Worm (Caenorhabditis elegans) whole organism, mixed stage, embryonic: Measurements from ENCODE around the gene glt-5.

Experiments used
- M03D4.4 ChIP-seq: sonication (generic microtip); optimal IDR thresholded peaks from 2 replicates; lab custom pipeline; 2017; ENCODE audit warnings: mild to moderate bottlenecking, missing genetic modification characterization, missing compliant biosample characterization
- bed-3 ChIP-seq: fragments of 200-800 bp; sonication (Bioruptor generic); optimal IDR thresholded peaks from 3 replicates; lab custom pipeline; 2018; ENCODE audit warnings: mild to moderate bottlenecking, missing genetic modification characterization, moderate library complexity, missing compliant biosample characterization
- ceh-83 ChIP-seq: fragments of 200-800 bp; sonication (Bioruptor generic); optimal IDR thresholded peaks from 2 replicates; lab custom pipeline; 2018; ENCODE audit warnings: mild to moderate bottlenecking, missing genetic modification characterization, missing compliant biosample characterization
- cnd-1 ChIP-seq: fragments of 200-800 bp; sonication (Bioruptor generic); optimal IDR thresholded peaks from 2 replicates; lab custom pipeline; 2018; ENCODE audit warnings: mild to moderate bottlenecking, missing genetic modification characterization, missing compliant biosample characterization
- drap-1 ChIP-seq: fragments of 200-800 bp; sonication (Bioruptor generic); optimal IDR thresholded peaks from 3 replicates; lab custom pipeline; 2018; ENCODE audit warnings: mild to moderate bottlenecking, missing genetic modification characterization, missing compliant biosample characterization
- elt-3 ChIP-seq: fragments of 150-350 bp; optimal IDR thresholded peaks from 2 replicates; lab custom pipeline; 2014; ENCODE audit warnings: missing biosample characterization, missing genetic modification characterization
- flh-1 ChIP-seq: fragments of 200-800 bp; sonication (Bioruptor generic); optimal IDR thresholded peaks from 2 replicates; lab custom pipeline; 2018; ENCODE audit warnings: mild to moderate bottlenecking, missing genetic modification characterization, moderate library complexity, missing compliant biosample characterization
- ham-2 ChIP-seq: fragments of 200-800 bp; sonication (Bioruptor generic); optimal IDR thresholded peaks from 2 replicates; lab custom pipeline; 2018; ENCODE audit warnings: mild to moderate bottlenecking, missing genetic modification characterization, missing compliant biosample characterization
- hlh-1 ChIP-seq: fragments of 150-350 bp; optimal IDR thresholded peaks from 2 replicates; lab custom pipeline; 2014; ENCODE audit warnings: missing biosample characterization, missing genetic modification reagents, missing genetic modification characterization
- lin-13 ChIP-seq: fragments of 150-350 bp; optimal IDR thresholded peaks from 2 replicates; lab custom pipeline; 2014; ENCODE audit warnings: missing biosample characterization, missing genetic modification characterization
- lin-32 ChIP-seq: fragments of 200-800 bp; sonication (Bioruptor generic); optimal IDR thresholded peaks from 2 replicates; lab custom pipeline; 2018; ENCODE audit warnings: mild to moderate bottlenecking, missing genetic modification characterization, missing compliant biosample characterization
- lsy-2 ChIP-seq: fragments of 150-350 bp; optimal IDR thresholded peaks from 2 replicates; lab custom pipeline; 2014; ENCODE audit warnings: missing biosample characterization, missing genetic modification characterization
- mab-5 ChIP-seq: fragments of 150-350 bp; optimal IDR thresholded peaks from 2 replicates; lab custom pipeline; 2014; ENCODE audit warnings: missing biosample characterization, missing genetic modification characterization
- mep-1 ChIP-seq: fragments of 150-350 bp; optimal IDR thresholded peaks from 2 replicates; lab custom pipeline; 2017; ENCODE audit warnings: missing biosample characterization, missing genetic modification reagents, missing genetic modification characterization, inconsistent platforms
- mls-2 ChIP-seq: sonication (generic microtip); optimal IDR thresholded peaks from 2 replicates; lab custom pipeline; 2016; ENCODE audit warnings: mild to moderate bottlenecking, missing genetic modification characterization, moderate library complexity, missing compliant biosample characterization
- nhr-12 ChIP-seq: fragments of 150-350 bp; optimal IDR thresholded peaks from 2 replicates; lab custom pipeline; 2014; ENCODE audit warnings: missing biosample characterization, missing genetic modification characterization
- nhr-2 ChIP-seq: fragments of 150-350 bp; optimal IDR thresholded peaks from 2 replicates; lab custom pipeline; 2014; ENCODE audit warnings: missing biosample characterization, missing genetic modification characterization
- nhr-28 ChIP-seq: fragments of 150-350 bp; optimal IDR thresholded peaks from 2 replicates; lab custom pipeline; 2014; ENCODE audit warnings: missing biosample characterization, missing genetic modification characterization
- pha-4 ChIP-seq: fragments of 150-350 bp; optimal IDR thresholded peaks from 2 replicates; lab custom pipeline; 2018; ENCODE audit warnings: missing biosample characterization, missing genetic modification reagents, missing genetic modification characterization
- sem-2 ChIP-seq: fragments of 200-800 bp; sonication (Bioruptor generic); optimal IDR thresholded peaks from 2 replicates; lab custom pipeline; 2018; ENCODE audit warnings: mild to moderate bottlenecking, missing genetic modification characterization, missing compliant biosample characterization
- sptf-1 ChIP-seq: sonication (generic microtip); optimal IDR thresholded peaks from 2 replicates; lab custom pipeline; 2017; ENCODE audit warnings: mild to moderate bottlenecking, missing genetic modification characterization, moderate library complexity, missing compliant biosample characterization
- tbx-8 ChIP-seq: fragments of 200-800 bp; sonication (Bioruptor generic); optimal IDR thresholded peaks from 2 replicates; lab custom pipeline; 2018; ENCODE audit warnings: mild to moderate bottlenecking, missing genetic modification characterization, moderate library complexity, missing compliant biosample characterization
- unc-120 ChIP-seq: sonication (generic microtip); optimal IDR thresholded peaks from 2 replicates; lab custom pipeline; 2017; ENCODE audit warnings: missing genetic modification characterization, missing compliant biosample characterization; ENCODE audit not compliant: poor library complexity, severe bottlenecking
- unc-39 ChIP-seq: fragments of 150-350 bp; optimal IDR thresholded peaks from 2 replicates; lab custom pipeline; 2014; ENCODE audit warnings: missing biosample characterization, missing genetic modification characterization
- unc-62 ChIP-seq: fragments of 150-350 bp; optimal IDR thresholded peaks from 2 replicates; lab custom pipeline; 2014; ENCODE audit warnings: missing biosample characterization, missing genetic modification reagents, missing genetic modification characterization
- zip-8 ChIP-seq: fragments of 150-350 bp; optimal IDR thresholded peaks from 2 replicates; lab custom pipeline; 2014; ENCODE audit warnings: missing biosample characterization, missing genetic modification characterization
- ztf-11 ChIP-seq: fragments of 150-350 bp; optimal IDR thresholded peaks from 2 replicates; lab custom pipeline; 2014; ENCODE audit warnings: missing biosample characterization, missing genetic modification characterization

The glt-5 gene

ce11 chrII:9662160-9662559, 46.5 kb downstream of the glt-5 start:
- TF ChIP-seq hlh-1 (no peak), nhr-12 (tag; lab: Kevin White, UChicago) (no peak), M03D4.4 (tag; lab: Kevin White, UChicago) (no peak), nhr-2 (tag; lab: Kevin White, UChicago) (no peak), ztf-11 (tag; lab: Kevin White, UChicago) (no peak), cnd-1 (tag; lab: Kevin White, UChicago) (no peak), unc-62 (no peak), drap-1 (GFP tag; lab: Kevin White, UChicago) (no peak), sem-2 (GFP tag; lab: Kevin White, UChicago) (no peak), pha-4 (tag; lab: Kevin White, UChicago) (no peak), ceh-83 (GFP tag; lab: Kevin White, UChicago) (no peak), mep-1 (tag; lab: Kevin White, UChicago) (no peak)

- TF ChIP-seq lsy-2 (tag; lab: Kevin White, UChicago), result no peak
- no peak for TF ChIP-seq mep-1 (tag; lab: Kevin White, UChicago)
- no peak for TF ChIP-seq unc-62
- TF ChIP-seq M03D4.4 (tag; lab: Kevin White, UChicago), result no peak
- no peak for TF ChIP-seq mab-5 (tag; lab: Kevin White, UChicago)
- TF ChIP-seq elt-3 (tag; lab: Kevin White, UChicago), result no peak
- TF ChIP-seq mls-2 (tag; lab: Kevin White, UChicago), result no peak
- TF ChIP-seq zip-8, result no peak
- TF ChIP-seq bed-3 (GFP tag; lab: Kevin White, UChicago), result no peak
- no peak for TF ChIP-seq flh-1 (GFP tag; lab: Kevin White, UChicago)
- TF ChIP-seq nhr-28 (tag; lab: Kevin White, UChicago), result no peak
- no peak for TF ChIP-seq pha-4 (tag; lab: Kevin White, UChicago)
- no peak for TF ChIP-seq sptf-1 (tag; lab: Kevin White, UChicago)
Measured at ce11 chrII:9660379-9660778, 48.3 kb downstream of the glt-5 start, which contains the start of gene ZK1320.3. Gene ZK1320.3, minus strand, starts transcription at chrII:9660419.

- TF ChIP-seq unc-120 (no peak), lin-13 (tag; lab: Kevin White, UChicago) (no peak), ham-2 (GFP tag; lab: Kevin White, UChicago) (no peak), tbx-8 (GFP tag; lab: Kevin White, UChicago) (no peak), ceh-83 (GFP tag; lab: Kevin White, UChicago) (no peak), lin-32 (GFP tag; lab: Kevin White, UChicago) (no peak), nhr-2 (tag; lab: Kevin White, UChicago) (no peak), M03D4.4 (tag; lab: Kevin White, UChicago) (no peak), bed-3 (GFP tag; lab: Kevin White, UChicago) (no peak), mab-5 (tag; lab: Kevin White, UChicago) (no peak), unc-39 (no peak)
Measured at ce11 chrII:9658915-9659314, 49.8 kb downstream of the glt-5 start, which contains the start of gene ZK1320.2. Gene ZK1320.2, minus strand, starts transcription at chrII:9659002.
